Fruit fly (Drosophila melanogaster) whole organism, embryonic: ENCODE data around the gene Rbp1-like.

Experiments used
- ATbp ChIP-seq: fragments of 200-800 bp; sonication (Bioruptor generic); optimal IDR thresholded peaks from 2 replicates; lab custom pipeline; 2017; ENCODE audit warnings: missing biosample characterization, mild to moderate bottlenecking, missing genetic modification characterization, missing genetic modification reagents
- CG10274 ChIP-seq: fragments of 200-800 bp; sonication (Bioruptor generic); optimal IDR thresholded peaks from 3 replicates; lab custom pipeline; 2017; ENCODE audit warnings: missing biosample characterization, mild to moderate bottlenecking, missing genetic modification characterization
- CG10979 ChIP-seq: fragments of 200-800 bp; sonication (Bioruptor generic); optimal IDR thresholded peaks from 2 replicates; lab custom pipeline; 2018; ENCODE audit warnings: missing biosample characterization, mild to moderate bottlenecking, missing genetic modification characterization, moderate library complexity
- CG11695 ChIP-seq: fragments of 200-800 bp; sonication (Bioruptor generic); IDR thresholded peaks from 3 replicates; pipeline ENCODE4 v1.3.6; 2022; ENCODE audit warnings: missing biosample characterization, missing genetic modification characterization
- CG12299 ChIP-seq: fragments of 200-800 bp; sonication (Bioruptor generic); optimal IDR thresholded peaks from 2 replicates; lab custom pipeline; 2018; ENCODE audit warnings: missing biosample characterization, mild to moderate bottlenecking, missing genetic modification characterization
- CG1233 ChIP-seq: fragments of 200-800 bp; sonication (Bioruptor generic); optimal IDR thresholded peaks from 4 replicates; lab custom pipeline; 2018; ENCODE audit warnings: missing biosample characterization, mild to moderate bottlenecking, missing genetic modification characterization
- CG12659 ChIP-seq: fragments of 200-800 bp; sonication (Bioruptor generic); optimal IDR thresholded peaks from 3 replicates; lab custom pipeline; 2017; ENCODE audit warnings: mild to moderate bottlenecking, missing biosample characterization, missing genetic modification reagents, missing genetic modification characterization
- CG14014 ChIP-seq: fragments of 200-800 bp; sonication (Bioruptor generic); IDR thresholded peaks from 2 replicates; pipeline ENCODE4 v1.3.6; 2022; ENCODE audit warnings: missing biosample characterization, missing genetic modification characterization
- CG15073 ChIP-seq: fragments of 200-800 bp; sonication (Bioruptor generic); optimal IDR thresholded peaks from 2 replicates; lab custom pipeline; 2016; ENCODE audit warnings: missing biosample characterization, missing genetic modification characterization
- CG15479 ChIP-seq: fragments of 200-800 bp; sonication (Bioruptor generic); optimal IDR thresholded peaks from 3 replicates; lab custom pipeline; 2019; ENCODE audit warnings: missing biosample characterization, mild to moderate bottlenecking, missing genetic modification characterization, moderate library complexity
- CG15514 ChIP-seq: fragments of 200-800 bp; sonication (Bioruptor generic); optimal IDR thresholded peaks from 3 replicates; lab custom pipeline; 2017; ENCODE audit warnings: missing biosample characterization, missing genetic modification characterization, mild to moderate bottlenecking, moderate library complexity, missing genetic modification reagents
- CG17186 ChIP-seq: fragments of 200-800 bp; sonication (Bioruptor generic); optimal IDR thresholded peaks from 3 replicates; lab custom pipeline; 2017; ENCODE audit warnings: missing biosample characterization, missing genetic modification reagents, missing genetic modification characterization
- CG17361 ChIP-seq: fragments of 200-800 bp; sonication (Bioruptor generic); IDR thresholded peaks from 3 replicates; pipeline ENCODE4 v1.3.6; 2022; ENCODE audit warnings: missing biosample characterization, missing genetic modification characterization
- CG17612 ChIP-seq: fragments of 200-800 bp; sonication (Bioruptor generic); IDR thresholded peaks from 2 replicates; pipeline ENCODE4 v1.3.6; 2022; ENCODE audit warnings: missing biosample characterization, missing genetic modification characterization
- CG18262 ChIP-seq: fragments of 200-800 bp; optimal IDR thresholded peaks from 3 replicates; lab custom pipeline; 2019; ENCODE audit warnings: missing biosample characterization, mild to moderate bottlenecking, missing genetic modification characterization, moderate library complexity
- CG1832 ChIP-seq: fragments of 200-800 bp; sonication (Bioruptor generic); optimal IDR thresholded peaks from 2 replicates; lab custom pipeline; 2017; ENCODE audit warnings: missing biosample characterization, mild to moderate bottlenecking, missing genetic modification characterization, inconsistent platforms
- CG2712 ChIP-seq: fragments of 200-800 bp; optimal IDR thresholded peaks from 3 replicates; lab custom pipeline; 2019; ENCODE audit warnings: missing biosample characterization, mild to moderate bottlenecking, missing genetic modification characterization, moderate library complexity
- CG3281 ChIP-seq: fragments of 200-800 bp; sonication (Bioruptor generic); optimal IDR thresholded peaks from 3 replicates; lab custom pipeline; 2017; ENCODE audit warnings: missing biosample characterization, mild to moderate bottlenecking, missing genetic modification characterization
- CG33557 ChIP-seq: fragments of 200-800 bp; sonication (Bioruptor generic); optimal IDR thresholded peaks from 2 replicates; lab custom pipeline; 2019; ENCODE audit warnings: missing biosample characterization, mild to moderate bottlenecking, missing genetic modification characterization, moderate library complexity
- CG42726 ChIP-seq: fragments of 200-800 bp; sonication (Bioruptor generic); IDR thresholded peaks from 2 replicates; pipeline ENCODE4 v1.3.6; 2022; ENCODE audit warnings: missing biosample characterization, missing genetic modification characterization; ENCODE audit not compliant: partially characterized antibody
- CG8388 ChIP-seq: fragments of 200-800 bp; sonication (Bioruptor generic); optimal IDR thresholded peaks from 2 replicates; lab custom pipeline; 2019; ENCODE audit warnings: missing biosample characterization, mild to moderate bottlenecking, missing genetic modification characterization, moderate library complexity
- CrebB ChIP-seq: fragments of 200-800 bp; sonication (Bioruptor generic); optimal IDR thresholded peaks from 3 replicates; lab custom pipeline; 2018; ENCODE audit warnings: missing biosample characterization, mild to moderate bottlenecking, missing genetic modification characterization
- Ets97D ChIP-seq: fragments of 200-800 bp; sonication (Bioruptor generic); optimal IDR thresholded peaks from 3 replicates; lab custom pipeline; 2016; ENCODE audit warnings: missing biosample characterization, missing genetic modification characterization
- HmgD ChIP-seq: fragments of 200-800 bp; sonication (Bioruptor generic); optimal IDR thresholded peaks from 3 replicates; lab custom pipeline; 2016; ENCODE audit warnings: missing biosample characterization, missing genetic modification characterization
- Hr51 ChIP-seq, 2 experiments: fragments of 200-800 bp; sonication (Bioruptor generic); optimal IDR thresholded peaks; 2 replicates in 1 of 2; 3 replicates in 1 of 2; lab custom pipeline; 2016 to 2018; ENCODE audit warnings: missing biosample characterization in 2 of 2, missing genetic modification characterization in 2 of 2, mild to moderate bottlenecking in 1 of 2, moderate library complexity in 1 of 2
- Hr78 ChIP-seq, 2 experiments: fragments of 200-800 bp in 1 of 2; fragments of >200 bp in 1 of 2; sonication (Bioruptor generic) in 1 of 2; optimal IDR thresholded peaks; 2 replicates each; lab custom pipeline; 2017 to 2019; ENCODE audit warnings: missing biosample characterization in 2 of 2, missing genetic modification characterization in 2 of 2, mild to moderate bottlenecking in 1 of 2, moderate library complexity in 1 of 2
- Jarid2 ChIP-seq: fragments of 200-800 bp; sonication (Bioruptor generic); optimal IDR thresholded peaks from 3 replicates; lab custom pipeline; 2017; ENCODE audit warnings: mild to moderate bottlenecking, missing biosample characterization, missing genetic modification reagents, missing genetic modification characterization
- Mrtf ChIP-seq: fragments of 200-800 bp; sonication (Bioruptor generic); IDR thresholded peaks from 3 replicates; pipeline ENCODE4 v1.3.6; 2022; ENCODE audit warnings: missing biosample characterization, missing genetic modification characterization
- PHDP ChIP-seq: fragments of 200-800 bp; sonication (Bioruptor generic); optimal IDR thresholded peaks from 3 replicates; lab custom pipeline; 2018; ENCODE audit warnings: missing biosample characterization, mild to moderate bottlenecking, missing genetic modification characterization, moderate library complexity
- Ravus ChIP-seq: fragments of 200-800 bp; sonication (Bioruptor generic); IDR thresholded peaks from 2 replicates; pipeline ENCODE4 v1.3.6; 2022; ENCODE audit warnings: missing biosample characterization, missing genetic modification characterization
- Sox102F ChIP-seq: fragments of 200-800 bp; sonication (Bioruptor generic); optimal IDR thresholded peaks from 2 replicates; lab custom pipeline; 2018; ENCODE audit warnings: missing biosample characterization, mild to moderate bottlenecking, missing genetic modification characterization, moderate library complexity
- TFAM ChIP-seq: fragments of 200-800 bp; sonication (Bioruptor generic); optimal IDR thresholded peaks from 2 replicates; lab custom pipeline; 2017; ENCODE audit warnings: missing biosample characterization, missing genetic modification characterization, inconsistent platforms
- bcd ChIP-seq: fragments of 200-800 bp; sonication (Bioruptor generic); optimal IDR thresholded peaks from 2 replicates; lab custom pipeline; 2017; ENCODE audit warnings: missing biosample characterization, mild to moderate bottlenecking, missing genetic modification characterization
- da ChIP-seq: fragments of 200-800 bp; sonication (Bioruptor generic); optimal IDR thresholded peaks from 2 replicates; lab custom pipeline; 2016; ENCODE audit warnings: missing biosample characterization, missing genetic modification characterization
- dan ChIP-seq: fragments of 200-800 bp; sonication (Bioruptor generic); IDR thresholded peaks from 2 replicates; pipeline ENCODE4 v1.3.6; 2022; ENCODE audit warnings: missing biosample characterization, missing genetic modification characterization
- disco-r ChIP-seq: fragments of 200-800 bp; sonication (Bioruptor generic); optimal IDR thresholded peaks from 2 replicates; lab custom pipeline; 2016; ENCODE audit warnings: missing biosample characterization, missing genetic modification characterization
- dmrt99B ChIP-seq: fragments of 200-800 bp; sonication (Bioruptor generic); optimal IDR thresholded peaks from 2 replicates; lab custom pipeline; 2018; ENCODE audit warnings: missing biosample characterization, mild to moderate bottlenecking, missing genetic modification characterization, moderate library complexity
- gsb ChIP-seq: fragments of 200-800 bp; sonication (Bioruptor generic); IDR thresholded peaks from 2 replicates; pipeline ENCODE4 v1.3.6; 2022; ENCODE audit warnings: missing biosample characterization, missing genetic modification characterization
- ken ChIP-seq: fragments of 200-800 bp; sonication (Bioruptor generic); IDR thresholded peaks from 3 replicates; pipeline ENCODE4 v1.3.6; 2022; ENCODE audit warnings: missing biosample characterization, missing genetic modification characterization
- mam ChIP-seq: fragments of 200-800 bp; sonication (Bioruptor generic); optimal IDR thresholded peaks from 3 replicates; lab custom pipeline; 2016; ENCODE audit warnings: missing biosample characterization, missing genetic modification characterization
- mirr ChIP-seq: fragments of 200-800 bp; sonication (Bioruptor generic); optimal IDR thresholded peaks from 3 replicates; lab custom pipeline; 2018; ENCODE audit warnings: missing biosample characterization, mild to moderate bottlenecking, missing genetic modification characterization
- peb ChIP-seq: fragments of 200-800 bp; sonication (Bioruptor generic); IDR thresholded peaks from 2 replicates; pipeline ENCODE4 v1.3.6; 2022; ENCODE audit warnings: missing biosample characterization, missing genetic modification characterization
- psq ChIP-seq: fragments of 200-800 bp; sonication (Bioruptor generic); optimal IDR thresholded peaks from 2 replicates; lab custom pipeline; 2017; ENCODE audit warnings: missing biosample characterization, missing genetic modification characterization
- rib ChIP-seq: fragments of 200-800 bp; sonication (Bioruptor generic); IDR thresholded peaks from 2 replicates; pipeline ENCODE4 v1.3.6; 2022; ENCODE audit warnings: missing biosample characterization, missing genetic modification characterization
- ro ChIP-seq: fragments of 200-800 bp; sonication (Bioruptor generic); IDR thresholded peaks from 2 replicates; pipeline ENCODE4 v1.3.6; 2022; ENCODE audit warnings: missing biosample characterization, missing genetic modification characterization
- sens-2 ChIP-seq: fragments of 200-800 bp; sonication (Bioruptor generic); IDR thresholded peaks from 2 replicates; pipeline ENCODE4 v1.3.6; 2022; ENCODE audit warnings: missing biosample characterization, missing genetic modification characterization
- ssp ChIP-seq: fragments of 200-800 bp; sonication (Bioruptor generic); IDR thresholded peaks from 2 replicates; pipeline ENCODE4 v1.3.6; 2022; ENCODE audit warnings: missing biosample characterization, missing genetic modification characterization
- unpg ChIP-seq: fragments of 200-800 bp; sonication (Bioruptor generic); optimal IDR thresholded peaks from 3 replicates; lab custom pipeline; 2018; ENCODE audit warnings: missing biosample characterization, mild to moderate bottlenecking, missing genetic modification characterization, moderate library complexity

Gene Rbp1-like

DNA sequence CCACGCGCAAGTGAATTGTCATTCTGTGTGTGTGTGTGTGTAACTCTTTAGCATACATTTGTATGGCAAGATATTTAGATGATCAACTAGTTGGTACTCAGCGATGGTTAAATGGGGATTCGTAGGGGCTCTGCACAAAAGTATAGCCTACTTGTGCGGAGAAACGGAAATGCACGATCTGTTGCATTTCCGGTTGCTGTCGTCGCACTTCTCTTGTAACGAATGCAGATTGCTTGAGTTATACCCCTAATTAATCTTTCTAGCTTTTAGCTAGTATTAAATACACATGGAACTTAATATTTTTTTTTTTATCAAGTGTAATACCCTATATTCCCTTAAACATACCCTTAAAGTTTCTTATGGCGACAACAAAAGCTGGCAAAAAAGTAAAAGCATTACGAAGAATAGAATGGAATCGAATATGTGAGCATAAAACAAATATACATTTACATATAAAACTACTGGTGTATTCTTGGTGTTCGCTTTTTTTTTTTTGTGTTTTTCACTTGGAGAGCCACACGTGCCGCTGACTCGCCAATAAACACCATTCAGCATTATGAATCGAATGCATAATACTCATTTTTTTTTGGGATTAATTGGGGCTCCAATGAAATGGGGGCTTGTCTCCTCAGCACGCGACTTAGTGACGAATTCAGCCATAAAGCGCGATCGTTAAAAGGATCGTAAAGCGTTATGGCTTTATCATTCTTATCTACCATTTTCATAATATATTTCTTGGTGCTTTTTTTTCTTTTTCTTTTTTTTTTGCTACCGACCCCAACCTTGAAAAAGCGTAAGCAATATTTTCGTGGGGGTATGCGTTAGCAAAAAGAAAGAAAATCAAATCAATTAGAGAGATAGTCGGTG lies 6.7 kb upstream of the Rbp1-like start (continued):
- TF ChIP-seq psq (GFP tag; lab: Kevin White, UChicago) (no peak), mirr (no peak), CG12299 (tag; lab: Kevin White, UChicago) (no peak), CG10274 (GFP tag; lab: Kevin White, UChicago) (peak; percentile 54), dmrt99B (tag; lab: Kevin White, UChicago) (peak; percentile 13), bcd (GFP tag; lab: Kevin White, UChicago) (peak; percentile 64), CG1233 (peak; percentile 35), CG14014 (GFP tag; lab: Robert Waterston, UW) (peak; percentile 59; the same call in 1 of the 2 replicates), sens-2 (GFP tag; lab: Robert Waterston, UW) (no peak), Sox102F (no peak), CG3281 (GFP tag; lab: Kevin White, UChicago) (peak; percentile 82), CG12659 (peak; percentile 30), CG42726 (no peak), CG2712 (tag; lab: Kevin White, UChicago) (peak; percentile 17), ssp (GFP tag; lab: Robert Waterston, UW) (no peak), ken (GFP tag; lab: Robert Waterston, UW) (no peak), TFAM (GFP tag; lab: Kevin White, UChicago) (no peak), ro (GFP tag; lab: Robert Waterston, UW) (no peak), unpg (GFP tag; lab: Kevin White, UChicago) (peak; percentile 31), CG18262 (tag; lab: Kevin White, UChicago) (no peak), rib (GFP tag; lab: Robert Waterston, UW) (no peak; the same call in 1 of the 2 replicates), CrebB (tag; lab: Kevin White, UChicago) (no peak), Hr78 (GFP tag; optimal IDR thresholded peaks at IDR 0.05; lab: Kevin White, UChicago) (no peak), CG33557 (no peak), CG17612 (no peak), CG17186 (GFP tag; lab: Kevin White, UChicago) (no peak), CG11695 (0 out of 3 replicates have a peak, but pooled peaks have one; percentile 13), da (GFP tag; lab: Kevin White, UChicago) (no peak), CG10979 (tag; lab: Kevin White, UChicago) (no peak), Ets97D (GFP tag; lab: Kevin White, UChicago) (peak; percentile 76), Hr51 (GFP tag; optimal IDR thresholded peaks at IDR 0.05; lab: Kevin White, UChicago) (peak in 1 of 2 experiments; percentile 23), CG1832 (GFP tag; lab: Kevin White, UChicago) (no peak), Ravus (peak; percentile 19), CG15479 (GFP tag; lab: Kevin White, UChicago) (no peak), disco-r (GFP tag; lab: Kevin White, UChicago) (no peak), gsb (GFP tag; lab: Robert Waterston, UW) (no peak), PHDP (tag; lab: Kevin White, UChicago) (peak; percentile 40), dan (GFP tag; lab: Robert Waterston, UW) (no peak), peb (GFP tag; lab: Robert Waterston, UW) (no peak), CG15073 (no peak), CG17361 (GFP tag; lab: Robert Waterston, UW) (no peak), mam (peak; percentile 77), CG8388 (GFP tag; lab: Kevin White, UChicago) (no peak), Mrtf (GFP tag; lab: Robert Waterston, UW) (0 out of 3 replicates have a peak, but pooled peaks have one; percentile 12), CG15514 (GFP tag; lab: Kevin White, UChicago) (no peak), HmgD (GFP tag; lab: Kevin White, UChicago) (no peak), Jarid2 (GFP tag; lab: Kevin White, UChicago) (no peak), ATbp (GFP tag; lab: Kevin White, UChicago) (no peak)
